Fruit fly (Drosophila melanogaster): Measurements from ENCODE around the gene CG13040.

Gene CG13040

dm6 chr3L:16323372-16323771, 3.2 kb downstream of the CG13040 start, which contains the start of gene CG13059:
CG13059 (plus strand) TSS chr3L:16323672.
- no peak for TF ChIP-seq Clk (GFP tag; optimal IDR thresholded peaks at IDR 0.05)
- TF ChIP-seq CG7045 (GFP tag; optimal IDR thresholded peaks at IDR 0.05) = no peak
- no peak for TF ChIP-seq kay (GFP tag; ENCODE audit: borderline replicate concordance)
- no peak for TF ChIP-seq CG1620 (GFP tag; optimal IDR thresholded peaks at IDR 0.05)
- no peak for TF ChIP-seq Crg-1 (GFP tag; optimal IDR thresholded peaks at IDR 0.05)
- no peak for TF ChIP-seq cnc (optimal IDR thresholded peaks at IDR 0.05)
- TF ChIP-seq Hr96 (GFP tag; optimal IDR thresholded peaks at IDR 0.05) = no peak
- TF ChIP-seq CG7101 (tag; optimal IDR thresholded peaks at IDR 0.05) = no peak

dm6 chr3L:16321172-16321571, 5.4 kb downstream of the CG13040 start, which contains the start of gene CG42718:
CG42718 (minus strand) TSS chr3L:16321272.
- no peak for TF ChIP-seq CG12768 (GFP tag; optimal IDR thresholded peaks at IDR 0.05)
- no peak for TF ChIP-seq bab1 (GFP tag; optimal IDR thresholded peaks at IDR 0.05)
- TF ChIP-seq CG7101 (tag; optimal IDR thresholded peaks at IDR 0.05) = no peak
- TF ChIP-seq toe (GFP tag; optimal IDR thresholded peaks at IDR 0.05) = no peak

DNA sequence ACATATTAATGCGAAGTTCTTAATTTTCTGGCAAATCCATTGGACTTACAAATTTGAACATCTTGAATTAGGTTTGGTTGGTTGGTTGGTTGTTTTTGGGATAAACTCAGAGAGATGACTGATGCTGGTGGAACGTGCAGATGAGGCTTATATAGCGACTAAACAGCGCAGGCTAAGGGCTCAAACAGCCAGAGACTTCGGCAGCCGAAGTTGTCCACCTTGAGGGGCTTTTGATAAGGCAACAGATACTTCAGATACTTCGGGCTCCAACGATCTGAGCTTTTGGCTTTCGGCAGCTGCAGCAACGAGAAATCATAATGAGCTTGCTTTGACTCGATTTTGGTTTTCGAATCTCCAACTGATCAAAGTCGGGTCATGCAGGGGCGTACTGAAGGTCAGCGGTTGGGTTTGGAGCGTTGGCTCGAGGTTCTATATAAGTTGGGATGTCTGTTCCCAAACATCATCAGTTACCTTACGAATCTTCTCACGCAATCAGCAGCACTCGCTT, 7.1 kb downstream of the CG13040 start, which contains the start of the genes CG13041 and CG13060:
Gene CG13041 (minus strand): TSS at position 128 of the 508 bp plus-strand sequence.
Gene CG13060 (plus strand): TSS at position 458 of the 508 bp plus-strand sequence.
- no peak for TF ChIP-seq kay (GFP tag; ENCODE audit: borderline replicate concordance)
- no peak for TF ChIP-seq tj (GFP tag; optimal IDR thresholded peaks at IDR 0.05)

DNA sequence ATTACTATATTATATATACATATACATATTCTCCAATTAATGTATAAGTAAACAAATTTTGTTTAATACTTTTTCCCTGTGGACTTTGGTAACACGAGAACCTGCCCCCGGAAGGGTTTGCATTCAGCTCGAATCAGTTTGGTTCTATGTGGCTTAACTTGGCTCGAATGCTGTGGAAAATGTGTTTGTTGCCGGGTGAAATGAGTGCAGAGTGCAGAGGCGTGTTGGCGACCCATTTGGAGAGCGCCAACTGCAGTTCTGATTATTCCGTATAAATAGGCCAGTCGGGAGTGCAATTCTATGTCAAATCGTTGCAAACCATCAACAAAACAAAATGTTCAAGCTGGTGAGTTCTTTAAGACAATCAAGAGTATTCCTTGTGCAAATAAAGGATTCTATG, 8.8 kb downstream of the CG13040 start, which contains the start of gene Nplp3:
Gene Nplp3 (plus strand): TSS at position 301 of the 400 bp plus-strand sequence.
- no peak for TF ChIP-seq CG7045 (GFP tag; optimal IDR thresholded peaks at IDR 0.05)
- TF ChIP-seq tj (GFP tag; optimal IDR thresholded peaks at IDR 0.05) = no peak
- no peak for TF ChIP-seq CG5204 (GFP tag; optimal IDR thresholded peaks at IDR 0.05)
- TF ChIP-seq pad (GFP tag; optimal IDR thresholded peaks at IDR 0.05) = no peak
- no peak for TF ChIP-seq Hr96 (GFP tag; optimal IDR thresholded peaks at IDR 0.05)
- TF ChIP-seq toe (GFP tag; optimal IDR thresholded peaks at IDR 0.05) = no peak

dm6 chr3L:16313985-16314384, 12.6 kb downstream of the CG13040 start, which contains the start of gene CG13062:
CG13062 (plus strand) TSS chr3L:16314285.
- no peak for TF ChIP-seq cic (GFP tag; optimal IDR thresholded peaks at IDR 0.05)
- TF ChIP-seq CG7045 (GFP tag; optimal IDR thresholded peaks at IDR 0.05) = no peak

DNA sequence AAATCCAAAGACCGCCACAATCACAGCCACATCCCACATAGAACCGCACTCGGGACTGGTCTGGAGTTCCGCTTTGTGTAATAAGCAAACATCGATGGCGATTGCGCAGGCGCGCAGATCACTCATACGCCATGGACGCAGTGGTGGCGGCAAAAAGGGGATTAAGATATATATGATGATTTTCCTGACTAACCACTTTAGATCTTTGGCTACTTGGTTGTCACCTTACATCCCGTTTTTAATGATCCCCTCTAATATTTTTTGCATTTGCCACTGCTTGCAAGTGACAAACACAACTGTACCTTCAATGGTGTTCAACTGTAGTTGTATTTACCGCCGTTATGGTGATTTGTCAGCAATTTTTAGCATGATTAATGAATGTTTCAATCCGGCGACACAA, 16.6 kb downstream of the CG13040 start:
- no peak for TF ChIP-seq Clk (GFP tag; optimal IDR thresholded peaks at IDR 0.05)
- no peak for TF ChIP-seq cic (GFP tag; optimal IDR thresholded peaks at IDR 0.05)
- TF ChIP-seq toe (GFP tag; optimal IDR thresholded peaks at IDR 0.05) = no peak
- TF ChIP-seq pad (GFP tag; optimal IDR thresholded peaks at IDR 0.05) = no peak
- peak; percentile 32 for TF ChIP-seq CG5204 (GFP tag; optimal IDR thresholded peaks at IDR 0.05)

DNA sequence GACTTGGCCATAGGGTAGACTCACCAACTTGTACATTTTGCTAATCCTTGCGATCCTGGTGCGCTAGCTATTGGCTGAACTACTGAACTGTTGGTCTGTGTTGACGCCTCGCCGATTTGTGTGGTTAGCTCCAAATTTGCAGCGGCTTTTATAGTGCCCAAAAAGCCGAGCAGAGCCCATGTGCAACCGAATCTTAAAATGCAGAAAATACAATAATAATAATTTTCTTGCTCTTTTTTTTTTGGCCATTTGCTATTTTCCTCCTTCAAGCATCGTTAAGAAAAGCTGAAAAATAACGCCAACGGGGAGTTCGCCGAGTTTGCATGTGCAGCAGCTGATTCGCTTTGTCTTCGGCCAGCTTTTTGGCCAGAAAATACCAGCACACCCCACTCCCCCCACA, 18.2 kb downstream of the CG13040 start, which contains the start of gene CG13042:
Gene CG13042 (minus strand): TSS at position 101 of the 400 bp plus-strand sequence.
- TF ChIP-seq toe (GFP tag; optimal IDR thresholded peaks at IDR 0.05) (no peak), Mnt (GFP tag; optimal IDR thresholded peaks at IDR 0.05) (no peak), CG5204 (GFP tag; optimal IDR thresholded peaks at IDR 0.05) (no peak), Crg-1 (GFP tag; optimal IDR thresholded peaks at IDR 0.05) (no peak), CG12768 (GFP tag; optimal IDR thresholded peaks at IDR 0.05) (no peak), CG11617 (GFP tag; optimal IDR thresholded peaks at IDR 0.05) (no peak)

dm6 chr3L:16305820-16306650, 20.5 kb downstream of the CG13040 start, which contains the start of the genes CG13043 and CG13063:
CG13043 (minus strand) TSS chr3L:16305870.
CG13063 (plus strand) TSS chr3L:16306600.
- TF ChIP-seq CG14711 (tag; optimal IDR thresholded peaks at IDR 0.05) = no peak
- TF ChIP-seq cic (GFP tag; optimal IDR thresholded peaks at IDR 0.05) = no peak
- TF ChIP-seq CG11617 (GFP tag; optimal IDR thresholded peaks at IDR 0.05) = no peak
- no peak for TF ChIP-seq CG7101 (tag; optimal IDR thresholded peaks at IDR 0.05)
- no peak for TF ChIP-seq tj (GFP tag; optimal IDR thresholded peaks at IDR 0.05)
- no peak for TF ChIP-seq cnc (optimal IDR thresholded peaks at IDR 0.05)
- no peak for TF ChIP-seq Clk (GFP tag; optimal IDR thresholded peaks at IDR 0.05)
- no peak for TF ChIP-seq CG12768 (GFP tag; optimal IDR thresholded peaks at IDR 0.05)
- no peak for TF ChIP-seq CG5204 (GFP tag; optimal IDR thresholded peaks at IDR 0.05)
- TF ChIP-seq pad (GFP tag; optimal IDR thresholded peaks at IDR 0.05) = no peak

Data from whole organism, adult.